Fruit fly (Drosophila melanogaster): ENCODE data around the gene ppk26.

dm6 chr3L:7432265-7432664 lies 23.7 kb upstream of the ppk26 start:
- TF ChIP-seq pan (optimal IDR thresholded peaks at IDR 0.05) (no peak), usp (GFP tag; optimal IDR thresholded peaks at IDR 0.05) (no peak), psq (optimal IDR thresholded peaks at IDR 0.05) (no peak), CG8478 (optimal IDR thresholded peaks at IDR 0.05) (no peak)

Measured in whole organism.